Fruit fly (Drosophila melanogaster): ENCODE measurements around the gene omd.

DNA sequence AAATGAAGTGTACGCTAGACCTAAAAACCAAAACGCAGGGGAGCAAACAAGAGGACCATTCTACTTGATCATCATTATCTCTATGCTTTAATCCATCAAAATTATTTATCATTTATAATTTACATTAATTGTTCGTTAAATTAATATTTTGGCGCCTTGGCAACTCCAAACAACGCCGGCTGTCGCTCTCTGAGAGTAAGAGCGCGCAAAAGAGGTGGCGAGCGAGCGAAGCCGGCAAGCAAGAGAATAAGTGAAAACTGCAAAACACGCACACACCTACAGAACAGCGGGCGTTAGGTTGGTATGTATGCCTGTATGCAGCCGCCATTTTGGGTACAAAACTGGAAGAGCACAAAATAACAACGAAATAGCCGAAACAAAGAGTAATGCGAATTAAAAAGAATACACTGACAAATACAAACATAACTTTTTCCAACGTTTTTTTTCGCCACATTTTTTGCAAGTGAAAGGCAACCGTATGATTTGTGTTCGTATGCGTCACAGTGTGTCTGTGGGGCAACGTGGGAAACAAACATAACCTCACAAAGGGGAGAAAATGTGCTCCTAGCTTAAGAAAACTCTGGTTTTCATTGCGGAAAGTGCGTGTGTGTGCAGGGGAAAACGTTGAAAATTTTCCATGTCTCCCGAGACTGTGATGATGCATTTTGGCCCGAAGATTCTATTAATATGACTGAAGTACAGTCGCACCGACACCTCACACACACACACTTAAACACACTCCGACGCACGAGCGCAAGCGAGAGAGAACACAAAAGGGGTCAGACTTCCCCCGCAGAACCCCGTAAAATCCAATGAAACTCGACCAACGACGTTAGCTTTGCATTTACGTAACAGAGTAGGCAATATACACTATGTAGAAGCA is 42.0 kb downstream of the omd start:
- no peak for TF ChIP-seq al (GFP tag; IDR thresholded peaks at IDR 0.05)
- TF ChIP-seq CrebB (tag; optimal IDR thresholded peaks at IDR 0.05), result no peak
- no peak for TF ChIP-seq TFAM (GFP tag; optimal IDR thresholded peaks at IDR 0.05)
- TF ChIP-seq dimm (GFP tag; IDR thresholded peaks at IDR 0.05), result no peak
- TF ChIP-seq CG13624 (GFP tag; optimal IDR thresholded peaks at IDR 0.05), result no peak
- no peak for TF ChIP-seq CG11398 (GFP tag; optimal IDR thresholded peaks at IDR 0.05)
- peak; percentile 63 for TF ChIP-seq CG17359 (tag; optimal IDR thresholded peaks at IDR 0.05)
- peak; percentile 7 for TF ChIP-seq Vsx1 (GFP tag; optimal IDR thresholded peaks at IDR 0.05)
